Fruit fly (Drosophila melanogaster) whole organism, embryonic: ENCODE measurements around the gene CG9630.

ENCODE experiments used
- Blimp-1 ChIP-seq: fragments of 200-800 bp; sonication (Bioruptor generic); optimal IDR thresholded peaks from 3 replicates; lab custom pipeline; 2018; ENCODE audit warnings: missing biosample characterization, missing genetic modification characterization, mild to moderate bottlenecking, moderate library complexity, missing genetic modification reagents
- BtbVII ChIP-seq: fragments of 200-800 bp; sonication (Bioruptor generic); optimal IDR thresholded peaks from 3 replicates; lab custom pipeline; 2017; ENCODE audit warnings: missing biosample characterization, mild to moderate bottlenecking, missing genetic modification characterization
- CG11085 ChIP-seq: fragments of 200-800 bp; sonication (Bioruptor generic); IDR thresholded peaks from 2 replicates; pipeline ENCODE4 v1.3.6; 2022; ENCODE audit warnings: missing biosample characterization, missing genetic modification characterization
- CG12071 ChIP-seq: fragments of 200-800 bp; sonication (Bioruptor generic); optimal IDR thresholded peaks from 3 replicates; lab custom pipeline; 2018; ENCODE audit warnings: missing biosample characterization, mild to moderate bottlenecking, missing genetic modification characterization
- CG13424 ChIP-seq: fragments of 200-800 bp; sonication (Bioruptor generic); optimal IDR thresholded peaks from 2 replicates; lab custom pipeline; 2019; ENCODE audit warnings: missing biosample characterization, mild to moderate bottlenecking, missing genetic modification characterization, moderate library complexity
- CG13775 ChIP-seq: fragments of 200-800 bp; sonication (Bioruptor generic); optimal IDR thresholded peaks from 3 replicates; lab custom pipeline; 2017; ENCODE audit warnings: missing biosample characterization, mild to moderate bottlenecking, missing genetic modification characterization
- CG14710 ChIP-seq: fragments of 200-800 bp; sonication (Bioruptor generic); optimal IDR thresholded peaks from 3 replicates; lab custom pipeline; 2019; ENCODE audit warnings: missing biosample characterization, mild to moderate bottlenecking, missing genetic modification characterization, moderate library complexity
- CG16779 ChIP-seq: fragments of 200-800 bp; sonication (Bioruptor generic); IDR thresholded peaks from 2 replicates; pipeline ENCODE4 v1.3.6; 2022; ENCODE audit warnings: missing biosample characterization, missing genetic modification characterization
- CG16815 ChIP-seq: fragments of 200-800 bp; sonication (Bioruptor generic); optimal IDR thresholded peaks from 3 replicates; lab custom pipeline; 2017; ENCODE audit warnings: missing biosample characterization, mild to moderate bottlenecking, missing genetic modification characterization
- CG1792 ChIP-seq: fragments of 200-800 bp; sonication (Bioruptor generic); optimal IDR thresholded peaks from 2 replicates; lab custom pipeline; 2016; ENCODE audit warnings: missing biosample characterization, missing genetic modification characterization
- CG1832 ChIP-seq: fragments of 200-800 bp; sonication (Bioruptor generic); optimal IDR thresholded peaks from 2 replicates; lab custom pipeline; 2017; ENCODE audit warnings: missing biosample characterization, mild to moderate bottlenecking, missing genetic modification characterization, inconsistent platforms
- CG18599 ChIP-seq: fragments of 200-800 bp; sonication (Bioruptor generic); optimal IDR thresholded peaks from 3 replicates; lab custom pipeline; 2017; ENCODE audit warnings: missing biosample characterization, missing genetic modification characterization, mild to moderate bottlenecking, moderate library complexity, missing genetic modification reagents
- CG2116 ChIP-seq: fragments of 200-800 bp; sonication (Bioruptor generic); optimal IDR thresholded peaks from 3 replicates; lab custom pipeline; 2018; ENCODE audit warnings: missing biosample characterization, mild to moderate bottlenecking, missing genetic modification characterization
- CG31441 ChIP-seq: fragments of 200-800 bp; sonication (Bioruptor generic); IDR thresholded peaks from 2 replicates; pipeline ENCODE4 v1.3.6; 2022; ENCODE audit warnings: missing biosample characterization, missing genetic modification characterization
- CG33557 ChIP-seq: fragments of 200-800 bp; sonication (Bioruptor generic); optimal IDR thresholded peaks from 2 replicates; lab custom pipeline; 2019; ENCODE audit warnings: missing biosample characterization, mild to moderate bottlenecking, missing genetic modification characterization, moderate library complexity
- CG34224 ChIP-seq: fragments of 200-800 bp; sonication (Bioruptor generic); IDR thresholded peaks from 3 replicates; pipeline ENCODE4 v1.3.6; 2022; ENCODE audit warnings: missing biosample characterization, missing genetic modification characterization; ENCODE audit not compliant: partially characterized antibody
- CG6254 ChIP-seq: fragments of 200-800 bp; sonication (Bioruptor generic); optimal IDR thresholded peaks from 3 replicates; lab custom pipeline; 2017; ENCODE audit warnings: mild to moderate bottlenecking, missing biosample characterization, missing genetic modification reagents, missing genetic modification characterization
- CG6791 ChIP-seq: fragments of 200-800 bp; sonication (Bioruptor generic); IDR thresholded peaks from 3 replicates; pipeline ENCODE4 v1.3.6; 2022; ENCODE audit warnings: missing biosample characterization, missing genetic modification characterization; ENCODE audit not compliant: partially characterized antibody
- CG7963 ChIP-seq: fragments of 200-800 bp; sonication (Bioruptor generic); IDR thresholded peaks from 3 replicates; pipeline ENCODE4 v1.3.6; 2022; ENCODE audit warnings: missing biosample characterization, missing genetic modification characterization; ENCODE audit not compliant: partially characterized antibody
- CG8478 ChIP-seq: fragments of >200 bp; optimal IDR thresholded peaks from 2 replicates; lab custom pipeline; 2018
- CG8944 ChIP-seq: fragments of 200-800 bp; sonication (Bioruptor generic); optimal IDR thresholded peaks from 3 replicates; lab custom pipeline; 2016; ENCODE audit warnings: missing biosample characterization, missing genetic modification characterization
- CG9797 ChIP-seq: fragments of 200-800 bp; sonication (Bioruptor generic); optimal IDR thresholded peaks from 3 replicates; lab custom pipeline; 2018; ENCODE audit warnings: missing biosample characterization, mild to moderate bottlenecking, missing genetic modification characterization
- Camta ChIP-seq: fragments of 200-800 bp; sonication (Bioruptor generic); optimal IDR thresholded peaks from 2 replicates; lab custom pipeline; 2016; ENCODE audit warnings: missing biosample characterization, missing genetic modification characterization
- Dip2 ChIP-seq: fragments of 200-800 bp; sonication (Bioruptor generic); IDR thresholded peaks from 2 replicates; pipeline ENCODE4 v1.3.6; 2022; ENCODE audit warnings: missing biosample characterization, missing genetic modification characterization
- ERR ChIP-seq: fragments of 200-800 bp; sonication (Bioruptor generic); optimal IDR thresholded peaks from 2 replicates; lab custom pipeline; 2016; ENCODE audit warnings: missing biosample characterization, missing genetic modification characterization
- Mes4 ChIP-seq: fragments of 200-800 bp; sonication (Bioruptor generic); optimal IDR thresholded peaks from 2 replicates; lab custom pipeline; 2016; ENCODE audit warnings: missing biosample characterization, missing genetic modification characterization
- NC2α ChIP-seq: fragments of 200-800 bp; sonication (Bioruptor generic); optimal IDR thresholded peaks from 2 replicates; lab custom pipeline; 2016; ENCODE audit warnings: missing biosample characterization, missing genetic modification characterization
- Neu2 ChIP-seq: fragments of 200-800 bp; sonication (Bioruptor generic); optimal IDR thresholded peaks from 3 replicates; lab custom pipeline; 2016; ENCODE audit warnings: missing biosample characterization, missing genetic modification characterization, borderline replicate concordance
- Oaz ChIP-seq: fragments of 200-800 bp; sonication (Bioruptor generic); IDR thresholded peaks from 2 replicates; pipeline ENCODE4 v1.3.6; 2022; ENCODE audit warnings: missing biosample characterization, missing genetic modification characterization
- cad ChIP-seq: fragments of >200 bp; optimal IDR thresholded peaks from 2 replicates; lab custom pipeline; 2017; ENCODE audit warnings: missing biosample characterization, missing genetic modification characterization
- caup ChIP-seq: fragments of 200-800 bp; sonication (Bioruptor generic); optimal IDR thresholded peaks from 3 replicates; lab custom pipeline; 2017; ENCODE audit warnings: missing biosample characterization, mild to moderate bottlenecking, missing genetic modification characterization, moderate library complexity; ENCODE audit not compliant: severe bottlenecking
- ci ChIP-seq: fragments of 200-800 bp; sonication (Bioruptor generic); IDR thresholded peaks from 3 replicates; pipeline ENCODE4 v1.3.6; 2022; ENCODE audit warnings: missing biosample characterization, missing genetic modification characterization
- crol ChIP-seq: fragments of 200-800 bp; sonication (Bioruptor generic); IDR thresholded peaks from 2 replicates; pipeline ENCODE4 v1.3.6; 2022; ENCODE audit warnings: missing biosample characterization, missing genetic modification characterization
- da ChIP-seq: fragments of 200-800 bp; sonication (Bioruptor generic); optimal IDR thresholded peaks from 2 replicates; lab custom pipeline; 2016; ENCODE audit warnings: missing biosample characterization, missing genetic modification characterization
- dimm ChIP-seq: fragments of 200-800 bp; sonication (Bioruptor generic); IDR thresholded peaks from 2 replicates; pipeline ENCODE4 v1.3.6; 2022; ENCODE audit warnings: missing biosample characterization, missing genetic modification characterization
- dm ChIP-seq: fragments of 200-800 bp; sonication (Bioruptor generic); optimal IDR thresholded peaks from 3 replicates; lab custom pipeline; 2016; ENCODE audit warnings: missing biosample characterization, missing genetic modification characterization
- dpn ChIP-seq, 2 experiments: fragments of 200-800 bp; sonication (Bioruptor generic); optimal IDR thresholded peaks; 3 replicates each; lab custom pipeline; 2016; ENCODE audit warnings: missing biosample characterization in 2 of 2, missing genetic modification characterization in 2 of 2
- grau ChIP-seq: fragments of 200-800 bp; optimal IDR thresholded peaks from 3 replicates; lab custom pipeline; 2019; ENCODE audit warnings: missing biosample characterization, mild to moderate bottlenecking, missing genetic modification characterization, moderate library complexity
- gsb-n ChIP-seq: fragments of 200-800 bp; sonication (Bioruptor generic); optimal IDR thresholded peaks from 3 replicates; lab custom pipeline; 2018; ENCODE audit warnings: missing biosample characterization, mild to moderate bottlenecking, missing genetic modification characterization
- klu ChIP-seq: fragments of 200-800 bp; sonication (Bioruptor generic); IDR thresholded peaks from 2 replicates; pipeline ENCODE4 v1.3.6; 2022; ENCODE audit warnings: missing biosample characterization, missing genetic modification characterization
- lilli ChIP-seq: fragments of 200-800 bp; sonication (Bioruptor generic); optimal IDR thresholded peaks from 3 replicates; lab custom pipeline; 2016; ENCODE audit warnings: missing biosample characterization, missing genetic modification characterization
- oc ChIP-seq: fragments of 200-800 bp; sonication (Bioruptor generic); optimal IDR thresholded peaks from 2 replicates; lab custom pipeline; 2018; ENCODE audit warnings: missing biosample characterization, mild to moderate bottlenecking, missing genetic modification characterization, moderate library complexity
- org-1 ChIP-seq: fragments of 200-800 bp; sonication (Bioruptor generic); optimal IDR thresholded peaks from 2 replicates; lab custom pipeline; 2017; ENCODE audit warnings: missing biosample characterization, missing genetic modification characterization
- peb ChIP-seq: fragments of 200-800 bp; sonication (Bioruptor generic); IDR thresholded peaks from 2 replicates; pipeline ENCODE4 v1.3.6; 2022; ENCODE audit warnings: missing biosample characterization, missing genetic modification characterization
- pnt ChIP-seq: fragments of 200-800 bp; sonication (Bioruptor generic); optimal IDR thresholded peaks from 3 replicates; lab custom pipeline; 2016; ENCODE audit warnings: missing biosample characterization, missing genetic modification characterization
- run ChIP-seq: fragments of 200-800 bp; sonication (Bioruptor generic); optimal IDR thresholded peaks from 3 replicates; lab custom pipeline; 2018; ENCODE audit warnings: missing biosample characterization, mild to moderate bottlenecking, missing genetic modification characterization
- slou ChIP-seq: fragments of 200-800 bp; sonication (Bioruptor generic); optimal IDR thresholded peaks from 3 replicates; lab custom pipeline; 2016; ENCODE audit warnings: missing biosample characterization, missing genetic modification characterization
- sob ChIP-seq: fragments of 200-800 bp; sonication (Bioruptor generic); IDR thresholded peaks from 2 replicates; pipeline ENCODE4 v1.3.6; 2022; ENCODE audit warnings: missing biosample characterization, missing genetic modification characterization
- sug ChIP-seq: fragments of 200-800 bp; optimal IDR thresholded peaks from 2 replicates; lab custom pipeline; 2019; ENCODE audit warnings: missing biosample characterization, mild to moderate bottlenecking, missing genetic modification characterization, moderate library complexity
- tgo ChIP-seq: fragments of 200-800 bp; sonication (Bioruptor generic); IDR thresholded peaks from 3 replicates; pipeline ENCODE4 v1.3.6; 2022; ENCODE audit warnings: missing biosample characterization, missing genetic modification characterization
- trh ChIP-seq: fragments of 200-800 bp; sonication (Bioruptor generic); optimal IDR thresholded peaks from 2 replicates; lab custom pipeline; 2016; ENCODE audit warnings: missing biosample characterization, missing genetic modification characterization
- wdn ChIP-seq: fragments of 200-800 bp; sonication (Bioruptor generic); IDR thresholded peaks from 2 replicates; pipeline ENCODE4 v1.3.6; 2022; ENCODE audit warnings: missing biosample characterization, missing genetic modification characterization

CG9630 gene

DNA sequence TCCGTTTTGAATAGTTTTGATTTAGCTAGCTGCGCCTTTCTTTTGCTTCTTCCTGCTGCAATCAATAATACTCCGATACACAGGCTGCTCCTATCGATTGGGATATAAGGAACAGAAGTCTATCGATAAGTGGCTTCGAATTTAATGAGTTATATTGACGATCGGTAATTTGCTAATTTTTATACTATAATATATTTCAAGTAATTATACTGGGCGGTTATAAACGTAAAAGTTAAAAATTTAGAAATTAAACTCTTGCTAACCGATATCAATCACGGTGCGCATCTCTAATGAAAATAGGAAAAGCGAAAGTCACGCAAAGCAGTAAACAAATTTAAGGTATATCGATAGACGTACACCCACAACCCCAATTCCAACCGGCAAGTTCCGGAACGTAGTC lies 26.0 kb downstream of the CG9630 start, which contains the start of the genes CG9636, CG18749 and CG33722 (continued):
- peak; percentile 82 for TF ChIP-seq CG7963 (GFP tag; lab: Robert Waterston, UW)
- TF ChIP-seq grau (tag; lab: Kevin White, UChicago), result peak; percentile 71
- peak; percentile 27 for TF ChIP-seq slou
- peak; percentile 68 for TF ChIP-seq tgo
- TF ChIP-seq CG9797 (GFP tag; lab: Kevin White, UChicago), result peak; percentile 26
- peak; percentile 24 for TF ChIP-seq Camta (GFP tag; lab: Kevin White, UChicago)
- TF ChIP-seq CG13775, result peak; percentile 74
- peak; percentile 4 for TF ChIP-seq BtbVII (GFP tag; lab: Kevin White, UChicago)
- peak; percentile 67 for TF ChIP-seq gsb-n
- peak; percentile 97 for TF ChIP-seq CG34224 (GFP tag; lab: Robert Waterston, UW)
- TF ChIP-seq sob (GFP tag; lab: Robert Waterston, UW), result peak; percentile 76
- peak; percentile 91 for TF ChIP-seq CG6791 (GFP tag; lab: Robert Waterston, UW)
- TF ChIP-seq Mes4 (GFP tag; lab: Kevin White, UChicago), result no peak
- peak; percentile 52 for TF ChIP-seq CG6254 (GFP tag; lab: Kevin White, UChicago)
- TF ChIP-seq CG31441, result peak; percentile 74
- TF ChIP-seq ERR, result no peak
- TF ChIP-seq CG11085 (GFP tag; lab: Robert Waterston, UW), result no peak
- no peak for TF ChIP-seq CG1832 (GFP tag; lab: Kevin White, UChicago)
- TF ChIP-seq oc, result peak; percentile 27
- TF ChIP-seq CG18599, result peak; percentile 80
- TF ChIP-seq Dip2 (GFP tag; lab: Robert Waterston, UW), result no peak
- TF ChIP-seq CG8944, result no peak
- TF ChIP-seq Blimp-1 (GFP tag; lab: Kevin White, UChicago), result peak; percentile 100
- TF ChIP-seq CG2116 (GFP tag; lab: Kevin White, UChicago), result peak; percentile 93
- peak; percentile 59; the same call in 1 of the 2 replicates for TF ChIP-seq klu
- peak; percentile 72 for TF ChIP-seq sug (tag; lab: Kevin White, UChicago)
- peak; percentile 3 for TF ChIP-seq run (tag; lab: Kevin White, UChicago)
- peak; percentile 70 for TF ChIP-seq CG13424 (tag; lab: Kevin White, UChicago)
- peak; percentile 87 for TF ChIP-seq CG14710 (tag; lab: Kevin White, UChicago)
- TF ChIP-seq lilli (GFP tag; lab: Kevin White, UChicago), result peak; percentile 87
- TF ChIP-seq dm (GFP tag; lab: Kevin White, UChicago), result peak; percentile 30
- TF ChIP-seq peb (GFP tag; lab: Robert Waterston, UW), result peak; percentile 42; the same call in 1 of the 2 replicates
- TF ChIP-seq Oaz (GFP tag; lab: Robert Waterston, UW), result no peak
- no peak for TF ChIP-seq da
- TF ChIP-seq NC2α (GFP tag; lab: Kevin White, UChicago), result no peak
- peak; percentile 46 to 72 for TF ChIP-seq dpn (GFP tag; optimal IDR thresholded peaks at IDR 0.05; lab: Kevin White, UChicago)
- no peak for TF ChIP-seq CG16779 (GFP tag; lab: Robert Waterston, UW)
- TF ChIP-seq trh, result no peak
- peak; percentile 18 for TF ChIP-seq pnt (GFP tag; lab: Kevin White, UChicago)
- TF ChIP-seq CG8478 (lab: Kevin White, UChicago), result no peak
- no peak for TF ChIP-seq cad
- TF ChIP-seq caup (GFP tag; lab: Kevin White, UChicago), result peak; percentile 50
- no peak for TF ChIP-seq CG1792 (GFP tag; lab: Kevin White, UChicago)
- TF ChIP-seq CG33557, result peak; percentile 74
- TF ChIP-seq Neu2 (GFP tag; lab: Kevin White, UChicago), result no peak
- peak; percentile 68; the same call in 2 of the 3 replicates for TF ChIP-seq ci (GFP tag; lab: Robert Waterston, UW)
- TF ChIP-seq CG16815 (GFP tag; lab: Kevin White, UChicago), result no peak
- no peak for TF ChIP-seq wdn
- TF ChIP-seq org-1 (GFP tag; lab: Kevin White, UChicago), result no peak
- TF ChIP-seq crol, result no peak
- TF ChIP-seq dimm (GFP tag; lab: Robert Waterston, UW), result no peak
- no peak for TF ChIP-seq CG12071 (GFP tag; lab: Kevin White, UChicago)
